Fruit fly (Drosophila melanogaster) S2 (cell line): ENCODE results near the gene MRG15.

Experiments used
- CG8478 ChIP-seq: fragments of >200 bp; optimal IDR thresholded peaks from 2 replicates; lab custom pipeline; 2018
- CTCF ChIP-seq, 2 experiments: fragments of >200 bp; optimal IDR thresholded peaks; 2 replicates each; lab custom pipeline; 2018

- no peak for TF ChIP-seq CTCF (optimal IDR thresholded peaks at IDR 0.05; lab: Kevin White, UChicago)
- TF ChIP-seq CG8478, result no peak
Measured at dm6 chr3R:15282982-15283809, 5.3 kb upstream of the MRG15 start.
